Worm (Caenorhabditis elegans): ENCODE results near the gene ZK757.1.

DNA sequence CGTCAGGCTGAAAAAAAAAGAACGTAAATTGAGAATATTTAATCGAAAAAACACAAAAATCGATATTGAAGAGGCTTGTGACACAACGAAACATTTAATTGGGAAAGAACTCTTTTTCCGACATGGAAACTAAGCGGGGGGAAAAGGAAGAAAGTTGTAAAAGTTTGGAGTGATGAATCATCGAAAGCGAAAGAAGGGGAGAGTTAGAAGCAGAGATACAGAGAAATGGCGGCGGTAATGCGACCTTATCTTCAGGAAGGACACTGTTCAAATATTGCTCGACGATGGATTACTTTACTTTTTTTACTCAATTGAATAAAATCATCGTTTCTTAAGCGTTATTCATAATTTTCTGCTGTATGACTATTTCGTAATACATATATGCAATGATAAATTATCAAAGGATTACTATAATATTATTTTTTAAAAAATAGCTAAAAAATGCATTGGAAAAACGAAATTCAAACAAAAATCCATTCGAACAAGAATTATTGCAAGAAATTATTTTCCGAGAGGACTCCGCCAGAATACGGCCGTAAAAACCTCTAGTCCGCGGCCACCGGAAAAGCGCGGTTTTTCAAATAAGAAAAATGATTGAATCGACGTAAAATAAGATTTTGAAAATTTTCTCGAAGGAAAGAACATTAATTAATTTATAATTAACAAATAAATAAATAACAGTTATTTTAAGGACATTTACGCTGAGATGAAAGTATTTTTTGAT lies 3.0 kb downstream of the ZK757.1 start, which contains the start of gene dhhc-4:
- TF ChIP-seq sptf-1 (tag; optimal IDR thresholded peaks at IDR 0.05) (no peak), nhr-76 (tag; optimal IDR thresholded peaks at IDR 0.05) (no peak), nhr-28 (tag; optimal IDR thresholded peaks at IDR 0.05) (no peak), ceh-82 (tag; optimal IDR thresholded peaks at IDR 0.05) (peak; percentile 52 to 58 (median 55)), sup-37 (GFP tag; optimal IDR thresholded peaks at IDR 0.05) (peak; percentile 82), unc-62 (GFP tag; optimal IDR thresholded peaks at IDR 0.05) (no peak), nhr-85 (tag) (peak; percentile 92), nhr-47 (tag; optimal IDR thresholded peaks at IDR 0.05) (peak; percentile 95), tbx-2 (tag; optimal IDR thresholded peaks at IDR 0.05) (peak; percentile 94), snpc-4 (tag; optimal IDR thresholded peaks at IDR 0.05) (peak; percentile 28), ztf-11 (tag; optimal IDR thresholded peaks at IDR 0.05) (peak in 1 of 2 experiments; percentile 96), efl-3 (GFP tag; optimal IDR thresholded peaks at IDR 0.05) (peak; percentile 80), pag-3 (tag; optimal IDR thresholded peaks at IDR 0.05; ENCODE audit: borderline replicate concordance, insufficient read depth) (no peak), elt-3 (tag; optimal IDR thresholded peaks at IDR 0.05) (no peak)
